4 fruit fly cellular contexts compared by ENCODE assay signal in genomic region chr2L:19582185-19582584, dm6.
TF ChIP-seq lines count a peak whose summit lies in the region.

TSS of gene Hakai (minus strand) at chr2L:19582474.

TF ChIP-seq in whole organism, adult, 20 proteins besides CTCF, POLR2A, EP300 and RAD21 (continued from another document):
- TF ChIP-seq CG11617 (GFP tag; optimal IDR thresholded peaks at IDR 0.05; lab: Kevin White, UChicago) (peak; percentile 48), tj (GFP tag; optimal IDR thresholded peaks at IDR 0.05; lab: Kevin White, UChicago) (peak; percentile 70)
TF ChIP-seq in whole organism, adult: peak in this region for 15.

TF ChIP-seq in whole organism, embryonic, 481 proteins besides CTCF, POLR2A, EP300 and RAD21 (continued from another document and continues in another):
- TF ChIP-seq CG15073 (GFP tag; optimal IDR thresholded peaks at IDR 0.05; lab: Kevin White, UChicago): no peak
- TF ChIP-seq CG43689 (GFP tag; IDR thresholded peaks at IDR 0.05; lab: Robert Waterston, UW): no peak
- TF ChIP-seq CG8388 (GFP tag; optimal IDR thresholded peaks at IDR 0.05; lab: Kevin White, UChicago): peak; percentile 37
- no peak for TF ChIP-seq CG8765 (GFP tag; IDR thresholded peaks at IDR 0.05; lab: Robert Waterston, UW)
- TF ChIP-seq CG11560 (tag; IDR thresholded peaks at IDR 0.05; lab: Robert Waterston, UW): peak; percentile 33; the same call in 1 of the 3 replicates
- peak; percentile 33 for TF ChIP-seq CG15696 (tag; optimal IDR thresholded peaks at IDR 0.05; lab: Kevin White, UChicago)
- peak; percentile 73 for TF ChIP-seq row (GFP tag; IDR thresholded peaks at IDR 0.05; lab: Robert Waterston, UW)
- TF ChIP-seq CG8281 (tag; optimal IDR thresholded peaks at IDR 0.05; lab: Kevin White, UChicago): no peak
- peak; percentile 57 for TF ChIP-seq Chrac-16 (GFP tag; optimal IDR thresholded peaks at IDR 0.05; lab: Kevin White, UChicago)
- peak; percentile 12 for TF ChIP-seq schlank (tag; optimal IDR thresholded peaks at IDR 0.05; lab: Kevin White, UChicago)
- no peak for TF ChIP-seq TFAM (GFP tag; optimal IDR thresholded peaks at IDR 0.05; lab: Kevin White, UChicago)
- TF ChIP-seq CG12769 (tag; optimal IDR thresholded peaks at IDR 0.05; lab: Kevin White, UChicago): no peak
- TF ChIP-seq dpn (GFP tag; optimal IDR thresholded peaks at IDR 0.05; lab: Kevin White, UChicago): peak; percentile 65 to 73
- peak; percentile 38 for TF ChIP-seq fd96Cb (tag; optimal IDR thresholded peaks at IDR 0.05; lab: Kevin White, UChicago)
- 0 out of 2 replicates have a peak, but pooled peaks have one; percentile 36 for TF ChIP-seq HLH3B (GFP tag; IDR thresholded peaks at IDR 0.05; lab: Robert Waterston, UW)
- peak; percentile 32; the same call in 1 of the 3 replicates for TF ChIP-seq knrl (GFP tag; IDR thresholded peaks at IDR 0.05; lab: Robert Waterston, UW; ENCODE audit: partially characterized antibody)
- peak; percentile 55 for TF ChIP-seq fu2 (GFP tag; optimal IDR thresholded peaks at IDR 0.05; lab: Kevin White, UChicago)
- peak; percentile 0 for TF ChIP-seq dmrt11E (tag; optimal IDR thresholded peaks at IDR 0.05; lab: Kevin White, UChicago)
- TF ChIP-seq Asciz (GFP tag; optimal IDR thresholded peaks at IDR 0.05; lab: Kevin White, UChicago): no peak
- peak; percentile 30; the same call in 1 of the 2 replicates for TF ChIP-seq seq (GFP tag; IDR thresholded peaks at IDR 0.05; lab: Robert Waterston, UW)
- no peak for TF ChIP-seq ab (GFP tag; optimal IDR thresholded peaks at IDR 0.05; lab: Kevin White, UChicago)
- TF ChIP-seq sna (GFP tag; IDR thresholded peaks at IDR 0.05; lab: Robert Waterston, UW; ENCODE audit: partially characterized antibody): peak; percentile 55; the same call in 1 of the 2 replicates
- no peak for TF ChIP-seq ac (GFP tag; optimal IDR thresholded peaks at IDR 0.05; lab: Kevin White, UChicago)
- TF ChIP-seq CG4404 (GFP tag; IDR thresholded peaks at IDR 0.05; lab: Robert Waterston, UW): peak; percentile 61
- no peak for TF ChIP-seq wor (GFP tag; IDR thresholded peaks at IDR 0.05; lab: Robert Waterston, UW)
- TF ChIP-seq CG14667 (GFP tag; IDR thresholded peaks at IDR 0.05; lab: Robert Waterston, UW): 0 out of 2 replicates have a peak, but pooled peaks have one; percentile 26
- TF ChIP-seq stc (GFP tag; IDR thresholded peaks at IDR 0.05; lab: Robert Waterston, UW): no peak
- no peak for TF ChIP-seq Hey (tag; optimal IDR thresholded peaks at IDR 0.05; lab: Kevin White, UChicago)
- TF ChIP-seq gcm (GFP tag; optimal IDR thresholded peaks at IDR 0.05; lab: Kevin White, UChicago): peak; percentile 13
- peak; percentile 79 for TF ChIP-seq CG17186 (GFP tag; optimal IDR thresholded peaks at IDR 0.05; lab: Kevin White, UChicago)
- TF ChIP-seq Sox102F (GFP tag; optimal IDR thresholded peaks at IDR 0.05; lab: Kevin White, UChicago): peak; percentile 27
- peak; percentile 15 for TF ChIP-seq CG2116 (GFP tag; optimal IDR thresholded peaks at IDR 0.05; lab: Kevin White, UChicago)
- TF ChIP-seq run (tag; optimal IDR thresholded peaks at IDR 0.05; lab: Kevin White, UChicago): no peak
- TF ChIP-seq PHDP (tag; optimal IDR thresholded peaks at IDR 0.05; lab: Kevin White, UChicago): no peak
- TF ChIP-seq HHEX (GFP tag; optimal IDR thresholded peaks at IDR 0.05; lab: Kevin White, UChicago): peak; percentile 32
- peak; percentile 45 for TF ChIP-seq CG1603 (tag; optimal IDR thresholded peaks at IDR 0.05; lab: Kevin White, UChicago)
- TF ChIP-seq ranshi (GFP tag; IDR thresholded peaks at IDR 0.05; lab: Robert Waterston, UW): peak; percentile 82
- TF ChIP-seq Mrtf (GFP tag; IDR thresholded peaks at IDR 0.05; lab: Robert Waterston, UW): no peak
- TF ChIP-seq CG32532 (GFP tag; IDR thresholded peaks at IDR 0.05; lab: Robert Waterston, UW): peak; percentile 63
- TF ChIP-seq CG12219 (GFP tag; optimal IDR thresholded peaks at IDR 0.05; lab: Kevin White, UChicago): no peak
- peak; percentile 39 for TF ChIP-seq da (GFP tag; optimal IDR thresholded peaks at IDR 0.05; lab: Kevin White, UChicago)
- peak; percentile 55 for TF ChIP-seq Sry-δ (GFP tag; optimal IDR thresholded peaks at IDR 0.05; lab: Kevin White, UChicago)

TF ChIP-seq in whole organism, prepupa, 60 proteins besides CTCF, POLR2A, EP300 and RAD21 (continued from another document):
- no peak for TF ChIP-seq CG8632 (GFP tag; optimal IDR thresholded peaks at IDR 0.05; lab: Kevin White, UChicago)
- TF ChIP-seq CG3032 (tag; optimal IDR thresholded peaks at IDR 0.05; lab: Kevin White, UChicago): peak; percentile 36
- TF ChIP-seq pdm3 (GFP tag; optimal IDR thresholded peaks at IDR 0.05; lab: Kevin White, UChicago): peak; percentile 29
- TF ChIP-seq CG6854 (GFP tag; optimal IDR thresholded peaks at IDR 0.05; lab: Kevin White, UChicago): no peak
- peak; percentile 53 for TF ChIP-seq esn (GFP tag; optimal IDR thresholded peaks at IDR 0.05; lab: Kevin White, UChicago)
- no peak for TF ChIP-seq CG11762 (GFP tag; optimal IDR thresholded peaks at IDR 0.05; lab: Kevin White, UChicago; ENCODE audit: insufficient read depth)
- TF ChIP-seq Blimp-1 (GFP tag; optimal IDR thresholded peaks at IDR 0.05; lab: Kevin White, UChicago): no peak
- TF ChIP-seq Hr39 (GFP tag; optimal IDR thresholded peaks at IDR 0.05; lab: Kevin White, UChicago): peak; percentile 55
- TF ChIP-seq CG15336 (GFP tag; IDR thresholded peaks at IDR 0.05; lab: Robert Waterston, UW): no peak
- peak; percentile 74 for TF ChIP-seq CG3919 (GFP tag; optimal IDR thresholded peaks at IDR 0.05; lab: Kevin White, UChicago)
- peak; percentile 50 for TF ChIP-seq OdsH (GFP tag; optimal IDR thresholded peaks at IDR 0.05; lab: Kevin White, UChicago)
- peak; percentile 57 for TF ChIP-seq Sox14 (GFP tag; optimal IDR thresholded peaks at IDR 0.05; lab: Kevin White, UChicago)
- TF ChIP-seq dsx (GFP tag; optimal IDR thresholded peaks at IDR 0.05; lab: Kevin White, UChicago; ENCODE audit: poor library complexity, severe bottlenecking): no peak
- no peak; the same call in 2 of the 3 replicates for TF ChIP-seq CG8119 (GFP tag; IDR thresholded peaks at IDR 0.05; lab: Robert Waterston, UW)
- TF ChIP-seq svp (GFP tag; lab: Kevin White, UChicago): no peak
- no peak for TF ChIP-seq Lpt (GFP tag; optimal IDR thresholded peaks at IDR 0.05; lab: Kevin White, UChicago)
- TF ChIP-seq CG4318 (GFP tag; optimal IDR thresholded peaks at IDR 0.05; lab: Kevin White, UChicago): no peak
- peak; percentile 30 for TF ChIP-seq CG34406 (GFP tag; optimal IDR thresholded peaks at IDR 0.05; lab: Kevin White, UChicago)
- peak; percentile 30 for TF ChIP-seq acj6 (GFP tag; optimal IDR thresholded peaks at IDR 0.05; lab: Kevin White, UChicago)
- no peak for TF ChIP-seq Gug (GFP tag; IDR thresholded peaks at IDR 0.05; lab: Robert Waterston, UW)
- peak; percentile 5 for TF ChIP-seq Sox15 (GFP tag; optimal IDR thresholded peaks at IDR 0.05; lab: Kevin White, UChicago)
- no peak for TF ChIP-seq Eip93F (GFP tag; optimal IDR thresholded peaks at IDR 0.05; lab: Kevin White, UChicago)
- TF ChIP-seq CG6276 (GFP tag; optimal IDR thresholded peaks at IDR 0.05; lab: Kevin White, UChicago): no peak
- TF ChIP-seq CG6792 (GFP tag; optimal IDR thresholded peaks at IDR 0.05; lab: Kevin White, UChicago): no peak
- TF ChIP-seq topi (GFP tag; optimal IDR thresholded peaks at IDR 0.05; lab: Kevin White, UChicago): peak; percentile 53
- no peak for TF ChIP-seq fd59A (GFP tag; optimal IDR thresholded peaks at IDR 0.05; lab: Kevin White, UChicago)
- peak; percentile 26 for TF ChIP-seq CG8319 (GFP tag; optimal IDR thresholded peaks at IDR 0.05; lab: Kevin White, UChicago)
- TF ChIP-seq cyc (GFP tag; optimal IDR thresholded peaks at IDR 0.05; lab: Kevin White, UChicago): peak; percentile 64
- peak; percentile 67; the same call in 1 of the 3 replicates for TF ChIP-seq CG6163 (GFP tag; IDR thresholded peaks at IDR 0.05; lab: Robert Waterston, UW)
- TF ChIP-seq CG1621 (tag; optimal IDR thresholded peaks at IDR 0.05; lab: Kevin White, UChicago): peak; percentile 6
- no peak for TF ChIP-seq CG6808 (GFP tag; optimal IDR thresholded peaks at IDR 0.05; lab: Kevin White, UChicago)
- no peak for TF ChIP-seq CG16779 (tag; optimal IDR thresholded peaks at IDR 0.05; lab: Kevin White, UChicago)
- no peak for TF ChIP-seq Hr38 (GFP tag; optimal IDR thresholded peaks at IDR 0.05; lab: Kevin White, UChicago)
- TF ChIP-seq Eip78C (GFP tag; lab: Kevin White, UChicago): peak; percentile 57
- no peak for TF ChIP-seq fkh (GFP tag; optimal IDR thresholded peaks at IDR 0.05; lab: Kevin White, UChicago)
- no peak for TF ChIP-seq salr (GFP tag; optimal IDR thresholded peaks at IDR 0.05; lab: Kevin White, UChicago)
- peak; percentile 61 for TF ChIP-seq CG31627 (GFP tag; optimal IDR thresholded peaks at IDR 0.05; lab: Kevin White, UChicago)
- peak; percentile 42 for TF ChIP-seq achi (GFP tag; optimal IDR thresholded peaks at IDR 0.05; lab: Kevin White, UChicago)
- peak; percentile 51 for TF ChIP-seq lz (GFP tag; optimal IDR thresholded peaks at IDR 0.05; lab: Kevin White, UChicago)
- TF ChIP-seq dac (GFP tag; optimal IDR thresholded peaks at IDR 0.05; lab: Kevin White, UChicago): no peak
- no peak for TF ChIP-seq vri (GFP tag; optimal IDR thresholded peaks at IDR 0.05; lab: Kevin White, UChicago)

TF ChIP-seq in whole organism, wandering third instar larva, 38 proteins besides CTCF, POLR2A, EP300 and RAD21 (continued from another document):
- TF ChIP-seq fru (GFP tag; optimal IDR thresholded peaks at IDR 0.05; lab: Kevin White, UChicago) (peak; percentile 38), Sp1 (GFP tag; optimal IDR thresholded peaks at IDR 0.05; lab: Kevin White, UChicago) (peak; percentile 40), HLH106 (tag; optimal IDR thresholded peaks at IDR 0.05; lab: Kevin White, UChicago) (peak; percentile 48), foxo (GFP tag; optimal IDR thresholded peaks at IDR 0.05; lab: Kevin White, UChicago) (peak in 1 of 2 experiments; percentile 72), Mio (GFP tag; optimal IDR thresholded peaks at IDR 0.05; lab: Kevin White, UChicago) (no peak), Myc (optimal IDR thresholded peaks at IDR 0.05; lab: Kevin White, UChicago) (no peak), dmrt93B (GFP tag; optimal IDR thresholded peaks at IDR 0.05; lab: Kevin White, UChicago) (no peak), tai (GFP tag; optimal IDR thresholded peaks at IDR 0.05; lab: Kevin White, UChicago) (no peak), lola (GFP tag; optimal IDR thresholded peaks at IDR 0.05; lab: Kevin White, UChicago) (no peak)
